Worm (Caenorhabditis elegans) whole organism, midembryonic: ENCODE data around the gene R09H10.7.

ENCODE experiments used
- T22C8.4 ChIP-seq: fragments of 200-800 bp; sonication (Bioruptor generic); IDR thresholded peaks from 2 replicates; pipeline ENCODE4 v1.3.6; 2022; ENCODE audit warnings: missing genetic modification characterization, missing compliant biosample characterization
- cog-1 ChIP-seq: sonication (generic microtip); optimal IDR thresholded peaks from 2 replicates; lab custom pipeline; 2016; ENCODE audit warnings: missing genetic modification characterization, missing compliant biosample characterization
- flt-1 ChIP-seq: fragments of 200-800 bp; sonication (Bioruptor generic); IDR thresholded peaks from 2 replicates; pipeline ENCODE4 v1.3.6; 2022; ENCODE audit warnings: missing genetic modification characterization, missing compliant biosample characterization
- klf-2 ChIP-seq: fragments of 200-800 bp; sonication (Bioruptor generic); conservative IDR thresholded peaks from 2 replicates; pipeline ENCODE4 v1.3.6; 2022; ENCODE audit warnings: missing genetic modification reagents, missing genetic modification characterization, missing compliant biosample characterization
- med-1 ChIP-seq: sonication (generic microtip); optimal IDR thresholded peaks from 2 replicates; lab custom pipeline; 2017; ENCODE audit warnings: missing genetic modification characterization, mild to moderate bottlenecking, missing compliant biosample characterization, antibody characterized with exemption, missing genetic modification reagents; ENCODE audit not compliant: insufficient read depth
- ref-1 ChIP-seq: fragments of 200-800 bp; sonication (Bioruptor generic); conservative IDR thresholded peaks from 2 replicates; pipeline ENCODE4 v1.3.6; 2022; ENCODE audit warnings: missing genetic modification reagents, missing genetic modification characterization, missing compliant biosample characterization
- tab-1 ChIP-seq: fragments of 200-800 bp; sonication (Bioruptor generic); IDR thresholded peaks from 2 replicates; pipeline ENCODE4 v1.3.6; 2022; ENCODE audit warnings: missing genetic modification characterization, missing compliant biosample characterization
- ztf-23 ChIP-seq: fragments of 200-800 bp; sonication (Bioruptor generic); IDR thresholded peaks from 2 replicates; pipeline ENCODE4 v1.3.6; 2022; ENCODE audit warnings: missing genetic modification reagents, missing genetic modification characterization, missing compliant biosample characterization
- ztf-29 ChIP-seq: fragments of 200-800 bp; sonication (Bioruptor generic); IDR thresholded peaks from 2 replicates; pipeline ENCODE4 v1.3.6; 2022; ENCODE audit warnings: missing genetic modification reagents, missing genetic modification characterization, missing compliant biosample characterization

- no peak for TF ChIP-seq T22C8.4
- no peak for TF ChIP-seq cog-1 (tag; lab: Kevin White, UChicago)
- TF ChIP-seq flt-1 (GFP tag; lab: Robert Waterston, UW), result no peak
- TF ChIP-seq tab-1 (GFP tag; lab: Robert Waterston, UW), result no peak
- TF ChIP-seq med-1 (GFP tag; lab: Kevin White, UChicago), result no peak
- no peak for TF ChIP-seq ref-1 (GFP tag; lab: Robert Waterston, UW)
- TF ChIP-seq ztf-29 (GFP tag; lab: Robert Waterston, UW), result no peak
- TF ChIP-seq ztf-23 (GFP tag; lab: Robert Waterston, UW), result no peak
- TF ChIP-seq klf-2 (GFP tag; lab: Robert Waterston, UW), result no peak
Measured at ce11 chrIV:10609920-10610319, 11.0 kb upstream of the R09H10.7 start.
